Fruit fly (Drosophila melanogaster): ENCODE data around the gene CG5180.

- TF ChIP-seq CG4496 (GFP tag; IDR thresholded peaks at IDR 0.05) (no peak), gl (tag; optimal IDR thresholded peaks at IDR 0.05) (no peak), CG8159 (tag; optimal IDR thresholded peaks at IDR 0.05) (no peak), CG8301 (tag; optimal IDR thresholded peaks at IDR 0.05) (no peak), CG10348 (GFP tag; IDR thresholded peaks at IDR 0.05) (no peak), CG14655 (GFP tag; optimal IDR thresholded peaks at IDR 0.05) (no peak), Ets98B (GFP tag; IDR thresholded peaks at IDR 0.05) (no peak), CG12605 (GFP tag; IDR thresholded peaks at IDR 0.05) (no peak)
Measured at dm6 chr3R:20585566-20585965, 27.8 kb downstream of the CG5180 start, which contains the start of gene CG16953.

Measured in whole organism, pupa.